Worm (Caenorhabditis elegans) whole organism, L1 larva: Measurements from ENCODE around the gene ZC239.22.

Source experiments
- alr-1 ChIP-seq: fragments of 200-800 bp; sonication (Bioruptor generic); optimal IDR thresholded peaks from 2 replicates; lab custom pipeline; 2018; ENCODE audit warnings: borderline replicate concordance, mild to moderate bottlenecking, missing genetic modification characterization, missing compliant biosample characterization
- dpl-1 ChIP-seq, 3 experiments: fragments of 150-350 bp in 2 of 3; sonication (generic microtip) in 1 of 3; optimal IDR thresholded peaks; 2 replicates each; lab custom pipeline; 2014 to 2017; ENCODE audit warnings: missing biosample characterization in 3 of 3, missing genetic modification characterization in 3 of 3, missing genetic modification reagents in 3 of 3
- elt-3 ChIP-seq, 6 experiments: fragments of 150-350 bp in 1 of 6; sonication (generic microtip); optimal IDR thresholded peaks; 2 replicates each; lab custom pipeline; 2017 to 2018; ENCODE audit warnings: missing biosample characterization in 6 of 6, missing genetic modification characterization in 6 of 6, inconsistent platforms in 1 of 6
- fkh-10 ChIP-seq: sonication (generic microtip); optimal IDR thresholded peaks from 2 replicates; lab custom pipeline; 2017; ENCODE audit warnings: missing biosample characterization, missing genetic modification reagents, missing genetic modification characterization
- fkh-8 ChIP-seq: sonication (generic microtip); optimal IDR thresholded peaks from 2 replicates; lab custom pipeline; 2016; ENCODE audit warnings: mild to moderate bottlenecking, missing genetic modification characterization, missing compliant biosample characterization
- hpl-2 ChIP-seq: fragments of 150-350 bp; optimal IDR thresholded peaks from 2 replicates; lab custom pipeline; 2014; ENCODE audit warnings: missing biosample characterization, missing genetic modification reagents, missing genetic modification characterization
- lin-13 ChIP-seq: fragments of 150-350 bp; optimal IDR thresholded peaks from 2 replicates; lab custom pipeline; 2014; ENCODE audit warnings: missing biosample characterization, missing genetic modification reagents, missing genetic modification characterization
- mef-2 ChIP-seq: fragments of 150-350 bp; optimal IDR thresholded peaks from 2 replicates; lab custom pipeline; 2014; ENCODE audit warnings: missing biosample characterization, missing genetic modification characterization
- nhr-11 ChIP-seq: fragments of 150-350 bp; optimal IDR thresholded peaks from 2 replicates; lab custom pipeline; 2014; ENCODE audit warnings: missing biosample characterization, missing genetic modification characterization
- nhr-28 ChIP-seq: fragments of 150-350 bp; optimal IDR thresholded peaks from 2 replicates; lab custom pipeline; 2014; ENCODE audit warnings: missing biosample characterization, missing genetic modification characterization
- xbp-1 ChIP-seq: sonication (generic microtip); optimal IDR thresholded peaks from 2 replicates; lab custom pipeline; 2016; ENCODE audit warnings: missing genetic modification characterization, missing compliant biosample characterization

DNA sequence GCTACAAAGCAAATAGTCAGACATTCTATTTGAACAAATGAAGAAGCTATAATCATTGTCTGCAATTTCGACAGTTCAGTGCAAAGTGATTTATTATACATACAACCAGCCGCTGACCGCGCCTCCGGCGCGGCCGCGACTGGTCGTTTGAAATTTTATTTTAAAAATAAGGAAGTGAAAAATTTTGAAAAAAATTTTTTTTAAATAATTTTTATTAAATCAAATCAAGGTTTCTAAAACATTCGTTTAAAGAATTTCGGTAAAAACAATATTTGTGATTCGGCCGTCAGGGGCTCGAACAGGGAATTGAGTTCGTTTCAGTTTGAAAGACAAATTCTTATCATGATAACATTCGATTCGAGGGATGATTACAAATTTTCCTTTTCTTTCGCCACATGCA is 48.4 kb downstream of the ZC239.22 start, which contains the start of gene Y27F2A.10:
- no peak for TF ChIP-seq nhr-11
- TF ChIP-seq fkh-10 (GFP tag; lab: Kevin White, UChicago), result no peak
- TF ChIP-seq alr-1 (tag; lab: Kevin White, UChicago), result no peak
- TF ChIP-seq hpl-2 (GFP tag; lab: Kevin White, UChicago), result no peak
- TF ChIP-seq elt-3 (tag; optimal IDR thresholded peaks at IDR 0.05; lab: Kevin White, UChicago), result no peak
- no peak for TF ChIP-seq fkh-8 (tag; lab: Kevin White, UChicago)
- no peak for TF ChIP-seq nhr-28 (tag; lab: Kevin White, UChicago)
- TF ChIP-seq lin-13 (GFP tag; lab: Kevin White, UChicago), result no peak
- no peak for TF ChIP-seq dpl-1 (GFP tag; optimal IDR thresholded peaks at IDR 0.05; lab: Kevin White, UChicago)
- TF ChIP-seq xbp-1, result no peak
- no peak for TF ChIP-seq mef-2 (tag; lab: Kevin White, UChicago)
